Worm (Caenorhabditis elegans) whole organism, late embryonic: ENCODE data around the gene Y51H7C.41.

Experiments used
- C08G9.2 ChIP-seq: sonication (generic microtip); optimal IDR thresholded peaks from 2 replicates; lab custom pipeline; 2016; ENCODE audit warnings: mild to moderate bottlenecking, missing genetic modification characterization, moderate library complexity, missing compliant biosample characterization
- ceh-14 ChIP-seq: sonication (generic microtip); optimal IDR thresholded peaks from 2 replicates; lab custom pipeline; 2016; ENCODE audit warnings: missing genotype, missing genetic modification characterization, missing compliant biosample characterization
- ceh-9 ChIP-seq: sonication (generic microtip); optimal IDR thresholded peaks from 2 replicates; lab custom pipeline; 2016; ENCODE audit warnings: mild to moderate bottlenecking, missing genetic modification characterization, inconsistent platforms, missing compliant biosample characterization
- elt-2 ChIP-seq: sonication (generic microtip); optimal IDR thresholded peaks from 2 replicates; lab custom pipeline; 2016; ENCODE audit warnings: missing genetic modification reagents, missing genetic modification characterization, missing compliant biosample characterization
- fkh-10 ChIP-seq: fragments of 150-350 bp; optimal IDR thresholded peaks from 2 replicates; lab custom pipeline; 2014; ENCODE audit warnings: missing biosample characterization, missing genetic modification reagents, missing genetic modification characterization
- gmeb-2 ChIP-seq: sonication (generic microtip); optimal IDR thresholded peaks from 2 replicates; lab custom pipeline; 2016; ENCODE audit warnings: missing genetic modification characterization, inconsistent platforms, missing compliant biosample characterization
- nhr-11 ChIP-seq: fragments of 150-350 bp; optimal IDR thresholded peaks from 2 replicates; lab custom pipeline; 2014; ENCODE audit warnings: missing biosample characterization, missing genetic modification characterization
- npax-4 ChIP-seq: sonication (generic microtip); optimal IDR thresholded peaks from 2 replicates; lab custom pipeline; 2016; ENCODE audit warnings: missing genetic modification characterization, missing compliant biosample characterization
- pha-4 ChIP-seq: fragments of 150-350 bp; optimal IDR thresholded peaks from 2 replicates; lab custom pipeline; 2018; ENCODE audit warnings: missing biosample characterization, missing genetic modification reagents, missing genetic modification characterization
- pqm-1 ChIP-seq: sonication (generic microtip); optimal IDR thresholded peaks from 2 replicates; lab custom pipeline; 2016; ENCODE audit warnings: missing genetic modification characterization, missing compliant biosample characterization
- syd-9 ChIP-seq: sonication (generic microtip); optimal IDR thresholded peaks from 2 replicates; lab custom pipeline; 2016; ENCODE audit warnings: mild to moderate bottlenecking, missing genetic modification characterization, moderate library complexity, missing compliant biosample characterization
- unc-86 ChIP-seq: sonication (generic microtip); optimal IDR thresholded peaks from 2 replicates; lab custom pipeline; 2016; ENCODE audit warnings: missing genetic modification characterization, missing compliant biosample characterization

- TF ChIP-seq unc-86 (tag; lab: Kevin White, UChicago) (no peak), ceh-9 (no peak), pqm-1 (no peak), nhr-11 (tag; lab: Kevin White, UChicago) (no peak), elt-2 (tag; lab: Kevin White, UChicago) (no peak), fkh-10 (GFP tag; lab: Kevin White, UChicago) (no peak), C08G9.2 (tag; lab: Kevin White, UChicago) (no peak), ceh-14 (no peak), pha-4 (no peak), npax-4 (no peak), gmeb-2 (tag; lab: Kevin White, UChicago) (no peak), syd-9 (tag; lab: Kevin White, UChicago) (no peak)
These were observed 16.9 kb downstream of the Y51H7C.41 start for ce11 chrII:1419994-1420393.
